Fruit fly (Drosophila melanogaster) whole organism, embryonic: Measurements from ENCODE around the gene Fit2.

Experiments used
- Abd-B ChIP-seq: fragments of 200-800 bp; sonication (Bioruptor generic); optimal IDR thresholded peaks from 2 replicates; lab custom pipeline; 2018; ENCODE audit warnings: missing biosample characterization, mild to moderate bottlenecking, missing genetic modification characterization, moderate library complexity
- CG1024 ChIP-seq: fragments of 200-800 bp; sonication (Bioruptor generic); IDR thresholded peaks from 2 replicates; pipeline ENCODE4 v1.3.6; 2022; ENCODE audit warnings: missing biosample characterization, missing genetic modification characterization
- CG10431 ChIP-seq: fragments of 200-800 bp; sonication (Bioruptor generic); optimal IDR thresholded peaks from 3 replicates; lab custom pipeline; 2018; ENCODE audit warnings: missing biosample characterization, mild to moderate bottlenecking, missing genetic modification characterization
- CG10543 ChIP-seq: fragments of 200-800 bp; sonication (Bioruptor generic); optimal IDR thresholded peaks from 3 replicates; lab custom pipeline; 2017; ENCODE audit warnings: missing biosample characterization, mild to moderate bottlenecking, missing genetic modification characterization, moderate library complexity
- CG11085 ChIP-seq: fragments of 200-800 bp; sonication (Bioruptor generic); IDR thresholded peaks from 2 replicates; pipeline ENCODE4 v1.3.6; 2022; ENCODE audit warnings: missing biosample characterization, missing genetic modification characterization
- CG11696 ChIP-seq: fragments of 200-800 bp; sonication (Bioruptor generic); IDR thresholded peaks from 2 replicates; pipeline ENCODE4 v1.3.6; 2022; ENCODE audit warnings: missing biosample characterization, missing genetic modification characterization
- CG11723 ChIP-seq: fragments of 200-800 bp; sonication (Bioruptor generic); optimal IDR thresholded peaks from 2 replicates; lab custom pipeline; 2017; ENCODE audit warnings: missing biosample characterization, mild to moderate bottlenecking, missing genetic modification characterization
- CG12071 ChIP-seq: fragments of 200-800 bp; sonication (Bioruptor generic); optimal IDR thresholded peaks from 3 replicates; lab custom pipeline; 2018; ENCODE audit warnings: missing biosample characterization, mild to moderate bottlenecking, missing genetic modification characterization
- CG12299 ChIP-seq: fragments of 200-800 bp; sonication (Bioruptor generic); optimal IDR thresholded peaks from 2 replicates; lab custom pipeline; 2018; ENCODE audit warnings: missing biosample characterization, mild to moderate bottlenecking, missing genetic modification characterization
- CG13287 ChIP-seq: fragments of 200-800 bp; sonication (Bioruptor generic); IDR thresholded peaks from 2 replicates; pipeline ENCODE4 v1.3.6; 2022; ENCODE audit warnings: missing biosample characterization, missing genetic modification characterization; ENCODE audit not compliant: partially characterized antibody
- CG1602 ChIP-seq: fragments of 200-800 bp; sonication (Bioruptor generic); optimal IDR thresholded peaks from 3 replicates; lab custom pipeline; 2016; ENCODE audit warnings: missing biosample characterization, missing genetic modification characterization
- CG16815 ChIP-seq: fragments of 200-800 bp; sonication (Bioruptor generic); optimal IDR thresholded peaks from 3 replicates; lab custom pipeline; 2017; ENCODE audit warnings: missing biosample characterization, mild to moderate bottlenecking, missing genetic modification characterization
- CG17186 ChIP-seq: fragments of 200-800 bp; sonication (Bioruptor generic); optimal IDR thresholded peaks from 3 replicates; lab custom pipeline; 2017; ENCODE audit warnings: missing biosample characterization, missing genetic modification reagents, missing genetic modification characterization
- CG17612 ChIP-seq: fragments of 200-800 bp; sonication (Bioruptor generic); IDR thresholded peaks from 2 replicates; pipeline ENCODE4 v1.3.6; 2022; ENCODE audit warnings: missing biosample characterization, missing genetic modification characterization
- CG17829 ChIP-seq: fragments of 200-800 bp; optimal IDR thresholded peaks from 2 replicates; lab custom pipeline; 2019; ENCODE audit warnings: missing biosample characterization, mild to moderate bottlenecking, missing genetic modification characterization, moderate library complexity
- CG1792 ChIP-seq: fragments of 200-800 bp; sonication (Bioruptor generic); optimal IDR thresholded peaks from 2 replicates; lab custom pipeline; 2016; ENCODE audit warnings: missing biosample characterization, missing genetic modification characterization
- CG18476 ChIP-seq: fragments of 200-800 bp; sonication (Bioruptor generic); optimal IDR thresholded peaks from 2 replicates; lab custom pipeline; 2016; ENCODE audit warnings: missing biosample characterization, mild to moderate bottlenecking, missing genetic modification characterization
- CG2116 ChIP-seq: fragments of 200-800 bp; sonication (Bioruptor generic); optimal IDR thresholded peaks from 3 replicates; lab custom pipeline; 2018; ENCODE audit warnings: missing biosample characterization, mild to moderate bottlenecking, missing genetic modification characterization
- CG2678 ChIP-seq: fragments of 200-800 bp; sonication (Bioruptor generic); optimal IDR thresholded peaks from 3 replicates; lab custom pipeline; 2019; ENCODE audit warnings: missing biosample characterization, mild to moderate bottlenecking, missing genetic modification characterization, moderate library complexity
- CG43689 ChIP-seq: fragments of 200-800 bp; sonication (Bioruptor generic); IDR thresholded peaks from 2 replicates; pipeline ENCODE4 v1.3.6; 2022; ENCODE audit warnings: missing biosample characterization, missing genetic modification characterization
- CG7556 ChIP-seq: fragments of 200-800 bp; sonication (Bioruptor generic); optimal IDR thresholded peaks from 2 replicates; lab custom pipeline; 2017; ENCODE audit warnings: missing biosample characterization, mild to moderate bottlenecking, missing genetic modification characterization
- CG8765 ChIP-seq: fragments of 200-800 bp; sonication (Bioruptor generic); IDR thresholded peaks from 2 replicates; pipeline ENCODE4 v1.3.6; 2022; ENCODE audit warnings: missing biosample characterization, missing genetic modification characterization
- Dref ChIP-seq: fragments of 200-800 bp; sonication (Bioruptor generic); IDR thresholded peaks from 2 replicates; pipeline ENCODE4 v1.3.6; 2022; ENCODE audit warnings: missing biosample characterization, missing genetic modification characterization
- Fer1 ChIP-seq: fragments of 200-800 bp; sonication (Bioruptor generic); optimal IDR thresholded peaks from 2 replicates; lab custom pipeline; 2017; ENCODE audit warnings: missing biosample characterization, mild to moderate bottlenecking, missing genetic modification characterization
- Gsc ChIP-seq: fragments of 200-800 bp; sonication (Bioruptor generic); IDR thresholded peaks from 2 replicates; pipeline ENCODE4 v1.3.6; 2022; ENCODE audit warnings: missing biosample characterization, missing genetic modification characterization
- HLH54F ChIP-seq: fragments of 200-800 bp; sonication (Bioruptor generic); optimal IDR thresholded peaks from 3 replicates; lab custom pipeline; 2016; ENCODE audit warnings: missing biosample characterization, missing genetic modification characterization
- Hr51 ChIP-seq, 2 experiments: fragments of 200-800 bp; sonication (Bioruptor generic); optimal IDR thresholded peaks; 2 replicates in 1 of 2; 3 replicates in 1 of 2; lab custom pipeline; 2016 to 2018; ENCODE audit warnings: missing biosample characterization in 2 of 2, missing genetic modification characterization in 2 of 2, mild to moderate bottlenecking in 1 of 2, moderate library complexity in 1 of 2
- NC2α ChIP-seq: fragments of 200-800 bp; sonication (Bioruptor generic); optimal IDR thresholded peaks from 2 replicates; lab custom pipeline; 2016; ENCODE audit warnings: missing biosample characterization, missing genetic modification characterization
- NFAT ChIP-seq: fragments of 200-800 bp; sonication (Bioruptor generic); IDR thresholded peaks from 2 replicates; pipeline ENCODE4 v1.3.6; 2022; ENCODE audit warnings: missing biosample characterization, missing genetic modification characterization
- Nf-YC ChIP-seq: fragments of 200-800 bp; optimal IDR thresholded peaks from 3 replicates; lab custom pipeline; 2019; ENCODE audit warnings: missing biosample characterization, mild to moderate bottlenecking, missing genetic modification characterization, moderate library complexity
- Side ChIP-seq: fragments of 200-800 bp; sonication (Bioruptor generic); optimal IDR thresholded peaks from 2 replicates; lab custom pipeline; 2016; ENCODE audit warnings: missing biosample characterization, missing genetic modification characterization
- Sox100B ChIP-seq: fragments of 200-800 bp; sonication (Bioruptor generic); optimal IDR thresholded peaks from 3 replicates; lab custom pipeline; 2018; ENCODE audit warnings: missing biosample characterization, mild to moderate bottlenecking, missing genetic modification characterization
- bowl ChIP-seq: fragments of 200-800 bp; sonication (Bioruptor generic); IDR thresholded peaks from 2 replicates; pipeline ENCODE4 v1.3.6; 2022; ENCODE audit warnings: missing biosample characterization, missing genetic modification characterization
- dpn ChIP-seq, 2 experiments: fragments of 200-800 bp; sonication (Bioruptor generic); optimal IDR thresholded peaks; 3 replicates each; lab custom pipeline; 2016; ENCODE audit warnings: missing biosample characterization in 2 of 2, missing genetic modification characterization in 2 of 2
- gsb-n ChIP-seq: fragments of 200-800 bp; sonication (Bioruptor generic); optimal IDR thresholded peaks from 3 replicates; lab custom pipeline; 2018; ENCODE audit warnings: missing biosample characterization, mild to moderate bottlenecking, missing genetic modification characterization
- h ChIP-seq: fragments of >200 bp; optimal IDR thresholded peaks from 2 replicates; lab custom pipeline; 2017
- inv ChIP-seq: fragments of 200-800 bp; sonication (Bioruptor generic); IDR thresholded peaks from 2 replicates; pipeline ENCODE4 v1.3.6; 2022; ENCODE audit warnings: missing biosample characterization, missing genetic modification characterization; ENCODE audit not compliant: partially characterized antibody
- pan ChIP-seq, 4 experiments: fragments of >200 bp in 3 of 4; fragments of 200-800 bp in 1 of 4; sonication (Bioruptor generic) in 1 of 4; optimal IDR thresholded peaks in 3 of 4; IDR thresholded peaks in 1 of 4; 2 replicates each; pipeline versions ENCODE4 v1.3.6 to Lab custom; 2017 to 2022; ENCODE audit warnings: missing biosample characterization in 2 of 4, missing genetic modification characterization in 2 of 4, mixed read lengths in 1 of 4
- phol ChIP-seq: fragments of 200-800 bp; sonication (Bioruptor generic); optimal IDR thresholded peaks from 3 replicates; lab custom pipeline; 2018; ENCODE audit warnings: missing biosample characterization, mild to moderate bottlenecking, missing genetic modification characterization, moderate library complexity
- pros ChIP-seq: fragments of 200-800 bp; sonication (Bioruptor generic); optimal IDR thresholded peaks from 3 replicates; lab custom pipeline; 2019; ENCODE audit warnings: missing biosample characterization, mild to moderate bottlenecking, missing genetic modification characterization, moderate library complexity
- rib ChIP-seq: fragments of 200-800 bp; sonication (Bioruptor generic); IDR thresholded peaks from 2 replicates; pipeline ENCODE4 v1.3.6; 2022; ENCODE audit warnings: missing biosample characterization, missing genetic modification characterization
- ro ChIP-seq: fragments of 200-800 bp; sonication (Bioruptor generic); IDR thresholded peaks from 2 replicates; pipeline ENCODE4 v1.3.6; 2022; ENCODE audit warnings: missing biosample characterization, missing genetic modification characterization
- sens-2 ChIP-seq: fragments of 200-800 bp; sonication (Bioruptor generic); IDR thresholded peaks from 2 replicates; pipeline ENCODE4 v1.3.6; 2022; ENCODE audit warnings: missing biosample characterization, missing genetic modification characterization
- unpg ChIP-seq: fragments of 200-800 bp; sonication (Bioruptor generic); optimal IDR thresholded peaks from 3 replicates; lab custom pipeline; 2018; ENCODE audit warnings: missing biosample characterization, mild to moderate bottlenecking, missing genetic modification characterization, moderate library complexity
- zfh1 ChIP-seq: fragments of 200-800 bp; sonication (Bioruptor generic); IDR thresholded peaks from 3 replicates; pipeline ENCODE4 v1.3.6; 2022; ENCODE audit warnings: missing biosample characterization, missing genetic modification characterization

Fit2 gene

DNA sequence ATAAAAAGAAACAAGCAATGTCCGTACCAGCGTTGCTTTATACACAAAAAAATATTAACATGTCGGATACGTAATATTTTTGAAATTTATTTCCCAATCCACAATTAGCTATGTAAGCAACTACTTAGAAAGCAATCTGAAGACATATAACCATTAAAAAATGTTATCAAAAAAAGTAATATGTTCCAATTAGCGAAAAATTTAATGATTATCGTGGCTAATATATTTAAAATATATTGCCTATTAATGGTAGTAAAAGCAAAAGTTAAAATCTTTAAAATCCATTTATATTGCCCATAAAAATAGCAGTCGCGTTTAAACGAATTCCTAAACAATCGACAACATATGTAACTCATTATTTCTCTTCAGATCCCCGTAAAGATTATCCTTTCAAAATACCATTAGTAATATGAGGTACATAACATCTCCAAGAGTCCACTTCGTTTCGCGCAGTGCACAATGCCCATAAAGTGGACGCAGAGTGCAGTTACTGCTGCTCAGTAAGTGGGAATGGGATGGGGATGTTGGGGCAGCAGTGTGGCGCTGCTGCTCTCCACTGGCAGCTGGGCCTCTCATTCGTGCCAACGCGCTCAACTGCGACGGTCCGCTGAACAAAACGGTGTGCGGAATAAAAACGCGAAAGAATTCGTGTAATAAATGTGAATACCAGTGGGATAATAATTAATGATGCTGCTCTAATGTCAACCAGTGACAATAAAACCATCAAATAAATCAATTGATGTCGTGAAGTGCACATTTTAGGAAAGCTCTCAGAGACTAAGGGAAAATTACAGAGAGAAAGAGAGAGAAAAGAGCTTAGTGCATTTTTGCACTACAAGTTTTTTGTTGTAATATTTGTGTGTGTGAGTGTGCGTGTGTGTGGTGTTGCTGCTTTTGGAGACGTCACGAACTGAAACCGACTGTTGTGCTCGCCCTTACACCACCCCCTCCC, 37.8 kb upstream of the Fit2 start (continued):
- TF ChIP-seq CG18476 (GFP tag; lab: Kevin White, UChicago) (peak; percentile 47), dpn (GFP tag; optimal IDR thresholded peaks at IDR 0.05; lab: Kevin White, UChicago) (peak in 1 of 2 experiments; percentile 50)
- TF ChIP-seq, all 482 proteins: peak for 222

DNA sequence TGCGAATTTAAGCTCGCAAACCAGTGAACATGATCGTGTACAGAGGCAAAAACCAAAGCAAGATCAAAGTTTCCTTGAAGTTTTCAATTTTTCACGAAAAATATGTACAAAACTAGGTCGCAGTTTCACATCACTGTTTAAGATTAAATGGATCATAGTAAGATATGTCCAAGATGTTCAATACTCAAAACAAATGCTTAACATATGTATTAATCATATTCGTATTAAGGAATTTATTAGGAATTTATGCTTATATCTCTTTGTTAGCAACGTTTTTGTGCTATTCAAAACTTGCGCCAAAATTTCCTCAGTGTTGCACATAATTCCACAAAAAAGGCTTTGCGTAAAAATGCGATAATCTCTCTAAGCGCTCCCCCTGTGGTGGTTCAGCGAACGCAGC, 36.8 kb upstream of the Fit2 start:
- no peak for TF ChIP-seq HLH54F
- TF ChIP-seq ro (GFP tag; lab: Robert Waterston, UW) = no peak
- no peak for TF ChIP-seq pan (optimal IDR thresholded peaks at IDR 0.05; lab: Kevin White, UChicago)
- peak in 1 of 2 experiments; percentile 10 for TF ChIP-seq pan (GFP tag; optimal IDR thresholded peaks at IDR 0.05 in 1 of 2, IDR thresholded peaks at IDR 0.05 in 1 of 2)
- TF ChIP-seq bowl (GFP tag; lab: Robert Waterston, UW) = no peak
- no peak for TF ChIP-seq CG12299 (tag; lab: Kevin White, UChicago)

DNA sequence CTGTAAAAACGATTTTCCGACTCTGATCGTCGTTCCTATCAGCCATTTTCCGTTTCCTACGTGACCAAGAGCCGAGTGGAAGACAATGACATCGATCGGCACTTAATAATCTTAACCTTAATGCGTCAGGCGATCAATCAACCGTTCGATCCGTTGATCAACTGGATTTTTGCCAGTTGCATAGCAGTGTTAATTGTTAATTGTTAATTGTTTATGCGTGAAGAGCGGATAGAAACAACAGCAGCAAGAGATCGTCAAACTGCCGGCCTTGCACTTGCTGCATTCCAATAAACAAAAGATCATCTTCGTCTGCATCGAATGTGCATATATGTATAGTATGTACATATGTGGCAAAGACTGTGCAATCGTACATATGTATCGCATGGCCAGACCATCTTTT, 35.6 kb upstream of the Fit2 start:
- TF ChIP-seq Fer1 (no peak), Side (GFP tag; lab: Kevin White, UChicago) (no peak), Hr51 (GFP tag; optimal IDR thresholded peaks at IDR 0.05; lab: Kevin White, UChicago) (no peak), rib (GFP tag; lab: Robert Waterston, UW) (no peak), CG10431 (GFP tag; lab: Kevin White, UChicago) (no peak), CG8765 (no peak), NC2α (GFP tag; lab: Kevin White, UChicago) (no peak), CG2116 (GFP tag; lab: Kevin White, UChicago) (no peak), Abd-B (GFP tag; lab: Kevin White, UChicago) (no peak), Sox100B (no peak), CG2678 (tag; lab: Kevin White, UChicago) (no peak), CG12071 (GFP tag; lab: Kevin White, UChicago) (no peak), Gsc (GFP tag; lab: Robert Waterston, UW) (no peak), CG17186 (GFP tag; lab: Kevin White, UChicago) (no peak), CG1792 (no peak), CG43689 (GFP tag; lab: Robert Waterston, UW) (no peak), zfh1 (GFP tag; lab: Robert Waterston, UW) (no peak), CG17612 (GFP tag; lab: Robert Waterston, UW) (no peak), inv (GFP tag; lab: Robert Waterston, UW) (no peak)

DNA sequence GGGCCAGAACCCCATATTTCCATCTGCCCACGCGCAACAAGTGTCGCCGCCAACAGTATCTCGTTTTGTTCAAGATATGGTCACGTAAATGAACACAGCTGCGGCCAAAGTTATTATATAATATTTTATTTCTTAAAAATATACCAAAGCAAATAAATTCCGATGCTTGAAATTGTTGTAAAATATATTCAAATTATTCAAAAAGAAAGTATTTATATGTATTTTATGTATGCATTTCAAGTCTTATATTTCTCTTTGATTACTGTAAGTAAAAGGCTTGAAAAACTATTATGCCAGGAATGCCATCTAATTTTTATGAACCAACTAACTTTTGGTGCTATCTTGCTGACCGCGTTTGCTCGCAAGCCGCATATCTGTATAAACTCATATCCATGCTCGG, 35.0 kb upstream of the Fit2 start:
- TF ChIP-seq CG1602 (GFP tag; lab: Kevin White, UChicago) = no peak
- TF ChIP-seq CG13287 (GFP tag; lab: Robert Waterston, UW) = no peak
- no peak for TF ChIP-seq NFAT
- no peak for TF ChIP-seq CG7556 (GFP tag; lab: Kevin White, UChicago)
- no peak for TF ChIP-seq CG11085 (GFP tag; lab: Robert Waterston, UW)
- peak; percentile 78 for TF ChIP-seq CG11696 (GFP tag; lab: Robert Waterston, UW)
- TF ChIP-seq unpg = peak; percentile 42
- TF ChIP-seq CG16815 (GFP tag; lab: Kevin White, UChicago) = no peak
- no peak for TF ChIP-seq CG11723
- no peak for TF ChIP-seq zfh1 (GFP tag; lab: Robert Waterston, UW)
- TF ChIP-seq gsb-n (tag; lab: Kevin White, UChicago) = no peak
- no peak for TF ChIP-seq pros
- no peak for TF ChIP-seq phol (tag; lab: Kevin White, UChicago)
- TF ChIP-seq CG10543 (GFP tag; lab: Kevin White, UChicago) = no peak
- no peak for TF ChIP-seq Nf-YC (tag; lab: Kevin White, UChicago)
- TF ChIP-seq sens-2 (GFP tag; lab: Robert Waterston, UW) = no peak
- no peak for TF ChIP-seq Dref (GFP tag; lab: Robert Waterston, UW)
- no peak for TF ChIP-seq h (lab: Kevin White, UChicago)
- no peak for TF ChIP-seq CG1024
- TF ChIP-seq CG17829 (tag; lab: Kevin White, UChicago) = peak; percentile 31
